Worm (Caenorhabditis elegans) whole organism, L4 larva: ENCODE results near the gene kars-1.
"Not testable (repeated sequence)": the region's sequence is repeated elsewhere in the genome, so short reads cannot be mapped to it uniquely, and the experiment has no call there.

ENCODE experiments used
- F26F4.8 ChIP-seq: fragments of 200-800 bp; sonication (Bioruptor generic); conservative IDR thresholded peaks from 2 replicates; pipeline ENCODE4 v1.3.6; 2022; ENCODE audit warnings: missing genetic modification characterization, missing compliant biosample characterization
- Y48G9A.11 ChIP-seq: fragments of 200-800 bp; sonication (Bioruptor generic); IDR thresholded peaks from 2 replicates; pipeline ENCODE4 v1.3.6; 2022; ENCODE audit warnings: missing genetic modification reagents, missing genetic modification characterization, missing compliant biosample characterization
- ceh-32 ChIP-seq: sonication (generic microtip); optimal IDR thresholded peaks from 2 replicates; lab custom pipeline; 2016; ENCODE audit warnings: mild to moderate bottlenecking, missing genetic modification characterization, missing compliant biosample characterization; ENCODE audit not compliant: poor library complexity
- cey-2 ChIP-seq: sonication (generic microtip); optimal IDR thresholded peaks from 3 replicates; lab custom pipeline; 2017; ENCODE audit warnings: missing genetic modification characterization, mild to moderate bottlenecking, missing compliant biosample characterization, antibody characterized with exemption, borderline replicate concordance; ENCODE audit not compliant: insufficient read depth
- daf-16 ChIP-seq, 3 experiments: sonication (generic microtip); optimal IDR thresholded peaks; 2 replicates each; lab custom pipeline; 2016 to 2017; ENCODE audit warnings: missing genetic modification characterization in 3 of 3, missing genetic modification reagents in 3 of 3, mild to moderate bottlenecking in 2 of 3, missing compliant biosample characterization in 2 of 3, missing biosample characterization in 1 of 3, moderate library complexity in 1 of 3
- daf-19 ChIP-seq: fragments of 200-800 bp; sonication (Bioruptor generic); conservative IDR thresholded peaks from 2 replicates; pipeline ENCODE4 v1.3.6; 2022; ENCODE audit warnings: missing genetic modification characterization, missing compliant biosample characterization
- daf-8 ChIP-seq: fragments of 200-800 bp; sonication (Bioruptor generic); IDR thresholded peaks from 2 replicates; pipeline ENCODE4 v1.3.6; 2022; ENCODE audit warnings: missing genetic modification characterization, missing compliant biosample characterization
- dmd-6 ChIP-seq: fragments of 200-800 bp; sonication (Bioruptor generic); IDR thresholded peaks from 2 replicates; pipeline ENCODE4 v1.3.6; 2022; ENCODE audit warnings: missing genetic modification reagents, missing genetic modification characterization, missing compliant biosample characterization
- dpl-1 ChIP-seq: fragments of 150-350 bp; optimal IDR thresholded peaks from 2 replicates; lab custom pipeline; 2014; ENCODE audit warnings: missing biosample characterization, missing genetic modification reagents, missing genetic modification characterization
- egl-27 ChIP-seq: sonication (generic microtip); optimal IDR thresholded peaks from 3 replicates; lab custom pipeline; 2017; ENCODE audit warnings: missing biosample characterization, missing genetic modification reagents, missing genetic modification characterization
- fos-1 ChIP-seq: fragments of 150-350 bp; optimal IDR thresholded peaks from 2 replicates; lab custom pipeline; 2014; ENCODE audit warnings: missing biosample characterization, missing genetic modification characterization
- hlh-30 ChIP-seq: sonication (generic microtip); optimal IDR thresholded peaks from 2 replicates; lab custom pipeline; 2017; ENCODE audit warnings: antibody characterized with exemption, mild to moderate bottlenecking, missing genetic modification characterization, missing compliant biosample characterization; ENCODE audit not compliant: insufficient read depth
- hmg-1.1 ChIP-seq: fragments of 200-800 bp; sonication (Bioruptor generic); IDR thresholded peaks from 2 replicates; pipeline ENCODE4 v1.3.6; 2022; ENCODE audit warnings: missing genetic modification reagents, missing genetic modification characterization, missing compliant biosample characterization
- lin-1 ChIP-seq: fragments of 200-800 bp; sonication (Bioruptor generic); IDR thresholded peaks from 2 replicates; pipeline ENCODE4 v1.3.6; 2022; ENCODE audit warnings: missing genetic modification reagents, missing genetic modification characterization, missing compliant biosample characterization
- lin-13 ChIP-seq: fragments of 150-350 bp; optimal IDR thresholded peaks from 2 replicates; lab custom pipeline; 2014; ENCODE audit warnings: missing biosample characterization, missing genetic modification reagents, missing genetic modification characterization
- lin-15B ChIP-seq: fragments of 150-350 bp; sonication (generic microtip); optimal IDR thresholded peaks from 3 replicates; lab custom pipeline; 2014; ENCODE audit warnings: missing biosample characterization, missing genetic modification characterization
- lin-38 ChIP-seq: fragments of 200-800 bp; sonication (Bioruptor generic); IDR thresholded peaks from 2 replicates; pipeline ENCODE4 v1.3.6; 2022; ENCODE audit warnings: missing genetic modification reagents, missing genetic modification characterization, missing compliant biosample characterization
- lsy-2 ChIP-seq, 2 experiments: fragments of 150-350 bp in 1 of 2; sonication (generic microtip) in 1 of 2; optimal IDR thresholded peaks; 2 replicates each; lab custom pipeline; 2014 to 2017; ENCODE audit warnings: missing biosample characterization in 2 of 2, missing genetic modification characterization in 2 of 2
- mdl-1 ChIP-seq, 2 experiments: fragments of 150-350 bp in 1 of 2; sonication (generic microtip) in 1 of 2; optimal IDR thresholded peaks; 2 replicates each; lab custom pipeline; 2014 to 2017; ENCODE audit warnings: missing biosample characterization in 2 of 2, missing genetic modification characterization in 2 of 2
- mes-2 ChIP-seq: sonication (generic microtip); optimal IDR thresholded peaks from 2 replicates; lab custom pipeline; 2016; ENCODE audit warnings: missing genotype, mild to moderate bottlenecking, missing genetic modification characterization, missing compliant biosample characterization; ENCODE audit not compliant: poor library complexity, severe bottlenecking
- mxl-3 ChIP-seq: fragments of 200-800 bp; sonication (Bioruptor generic); optimal IDR thresholded peaks from 2 replicates; lab custom pipeline; 2018; ENCODE audit warnings: mild to moderate bottlenecking, missing genetic modification characterization, missing compliant biosample characterization
- nhr-25 ChIP-seq: sonication (generic microtip); optimal IDR thresholded peaks from 2 replicates; lab custom pipeline; 2017; ENCODE audit warnings: missing genetic modification characterization, mild to moderate bottlenecking, missing compliant biosample characterization, antibody characterized with exemption, moderate library complexity, borderline replicate concordance; ENCODE audit not compliant: insufficient read depth
- nhr-28 ChIP-seq: fragments of 150-350 bp; optimal IDR thresholded peaks from 2 replicates; lab custom pipeline; 2014; ENCODE audit warnings: missing biosample characterization, missing genetic modification characterization
- nhr-42 ChIP-seq: fragments of 200-800 bp; sonication (Bioruptor generic); IDR thresholded peaks from 2 replicates; pipeline ENCODE4 v1.3.6; 2022; ENCODE audit warnings: missing genetic modification characterization, missing compliant biosample characterization
- nhr-76 ChIP-seq: fragments of 150-350 bp; optimal IDR thresholded peaks from 2 replicates; lab custom pipeline; 2014; ENCODE audit warnings: missing biosample characterization, missing genetic modification characterization
- pha-4 ChIP-seq, 2 experiments: fragments of 150-350 bp in 1 of 2; fragments of 200-800 bp in 1 of 2; sonication (Bioruptor generic) in 1 of 2; IDR thresholded peaks in 1 of 2; optimal IDR thresholded peaks in 1 of 2; 2 replicates each; pipeline versions ENCODE4 v1.3.6 to Lab custom; 2014 to 2022; ENCODE audit warnings: missing genetic modification characterization in 2 of 2, missing genetic modification reagents in 2 of 2, missing biosample characterization in 1 of 2, missing compliant biosample characterization in 1 of 2
- php-3 ChIP-seq: fragments of 200-800 bp; sonication (Bioruptor generic); IDR thresholded peaks from 2 replicates; pipeline ENCODE4 v1.3.6; 2022; ENCODE audit warnings: missing genetic modification reagents, missing genetic modification characterization, missing compliant biosample characterization
- saeg-2 ChIP-seq: fragments of 200-800 bp; sonication (Bioruptor generic); IDR thresholded peaks from 2 replicates; pipeline ENCODE4 v1.3.6; 2022; ENCODE audit warnings: missing genetic modification reagents, missing genetic modification characterization, missing compliant biosample characterization
- set-16 ChIP-seq: fragments of 200-800 bp; sonication (Bioruptor generic); IDR thresholded peaks from 2 replicates; pipeline ENCODE4 v1.3.6; 2022; ENCODE audit warnings: missing genetic modification reagents, missing genetic modification characterization, missing compliant biosample characterization
- unc-62 ChIP-seq, 3 experiments: fragments of 150-350 bp in 1 of 3; sonication (generic microtip); optimal IDR thresholded peaks in 2 of 3; peaks in 1 of 3; 1 replicate in 1 of 3; 2 replicates in 2 of 3; lab custom pipeline; 2014 to 2017; ENCODE audit warnings: missing biosample characterization in 3 of 3, missing genetic modification characterization in 3 of 3, missing genetic modification reagents in 3 of 3, missing genotype in 1 of 3
- vab-7 ChIP-seq: fragments of 200-800 bp; sonication (Bioruptor generic); IDR thresholded peaks from 2 replicates; pipeline ENCODE4 v1.3.6; 2022; ENCODE audit warnings: missing genetic modification reagents, missing genetic modification characterization, missing compliant biosample characterization
- zfp-3 ChIP-seq: fragments of 200-800 bp; sonication (Bioruptor generic); conservative IDR thresholded peaks from 2 replicates; pipeline ENCODE4 v1.3.6; 2022; ENCODE audit warnings: missing genetic modification reagents, missing genetic modification characterization, missing compliant biosample characterization

The kars-1 gene

ce11 chrII:7090085-7090484 lies 17.9 kb upstream of the kars-1 start:
- TF ChIP-seq F26F4.8 (GFP tag; lab: Robert Waterston, UW) (no peak), hlh-30 (tag; lab: Kevin White, UChicago) (peak; percentile 37)

- TF ChIP-seq unc-62 (GFP tag; optimal IDR thresholded peaks at IDR 0.05 in 1 of 2; lab: Kevin White, UChicago), result peak in 1 of 2 experiments; percentile 67
- TF ChIP-seq unc-62 (tag; optimal IDR thresholded peaks at IDR 0.05; lab: Kevin White, UChicago), result not testable (repeated sequence)
Observed at ce11 chrII:7088283-7088682, 16.1 kb upstream of the kars-1 start.

DNA sequence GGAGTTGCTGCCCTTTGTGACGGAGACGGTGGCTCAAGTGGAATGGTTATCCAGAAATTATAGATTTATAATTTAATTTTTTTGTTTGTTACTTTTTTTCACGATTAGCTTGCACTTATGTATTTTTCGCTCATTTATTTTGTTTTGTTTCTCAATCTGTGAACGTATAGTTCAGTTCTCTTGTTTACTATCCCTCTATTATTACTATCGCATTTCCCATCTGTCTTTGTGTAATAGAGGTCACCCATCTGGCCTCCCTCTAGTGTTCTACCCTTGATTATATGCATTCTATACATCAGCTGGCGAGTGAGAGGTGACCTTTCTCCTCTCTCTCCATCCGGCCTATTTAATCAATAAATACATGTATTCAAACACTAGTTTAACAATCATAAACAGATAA lies 11.8 kb upstream of the kars-1 start, which contains the start of the genes T02G5.14 and T02G5.15:
Gene T02G5.14 (plus strand): TSS at position 301 of the 400 bp plus-strand sequence.
Gene T02G5.15 (plus strand): TSS at position 301 of the 400 bp plus-strand sequence.
- peak in 1 of 2 experiments; percentile 21 for TF ChIP-seq daf-16 (GFP tag; optimal IDR thresholded peaks at IDR 0.05; lab: Kevin White, UChicago)
- TF ChIP-seq daf-16 (tag; optimal IDR thresholded peaks at IDR 0.05; lab: Kevin White, UChicago), result not testable (repeated sequence)

- TF ChIP-seq zfp-3 (GFP tag; lab: Robert Waterston, UW), result 0 out of 2 replicates have a peak, but pooled peaks have one; percentile 22
- TF ChIP-seq Y48G9A.11 (GFP tag; lab: Robert Waterston, UW), result 0 out of 2 replicates have a peak, but pooled peaks have one; percentile 24
- TF ChIP-seq saeg-2 (GFP tag; lab: Robert Waterston, UW), result 0 out of 2 replicates have a peak, but pooled peaks have one; percentile 48
- 0 out of 2 replicates have a peak, but pooled peaks have one; percentile 53 for TF ChIP-seq daf-19 (GFP tag; lab: Robert Waterston, UW)
- TF ChIP-seq lin-38, result peak; percentile 40
- TF ChIP-seq dpl-1, result no peak
- TF ChIP-seq ceh-32 (tag; lab: Kevin White, UChicago), result no peak
- peak in 1 of 2 experiments; percentile 39 for TF ChIP-seq daf-16 (GFP tag; optimal IDR thresholded peaks at IDR 0.05; lab: Kevin White, UChicago)
- no peak for TF ChIP-seq daf-16 (tag; optimal IDR thresholded peaks at IDR 0.05; lab: Kevin White, UChicago)
Observed at ce11 chrII:7075564-7076228, 3.5 kb upstream of the kars-1 start, which contains the start of gene T02G5.7. Gene T02G5.7 (plus strand): TSS chrII:7075614.

ce11 chrII:7073537-7073913 lies 1.3 kb upstream of the kars-1 start, which contains the start of gene kat-1:
Gene kat-1 (plus strand): TSS chrII:7073814.
- TF ChIP-seq pha-4 (GFP tag; IDR thresholded peaks at IDR 0.05; lab: Robert Waterston, UW) (no peak), pha-4 (tag; optimal IDR thresholded peaks at IDR 0.05; lab: Kevin White, UChicago) (no peak), egl-27 (tag; lab: Kevin White, UChicago) (no peak), ceh-32 (tag; lab: Kevin White, UChicago) (no peak), lsy-2 (tag; optimal IDR thresholded peaks at IDR 0.05; lab: Kevin White, UChicago) (no peak), set-16 (GFP tag; lab: Robert Waterston, UW) (no peak), nhr-42 (GFP tag; lab: Robert Waterston, UW) (no peak), hmg-1.1 (GFP tag; lab: Robert Waterston, UW) (no peak), nhr-25 (tag; lab: Kevin White, UChicago) (no peak)
- TF ChIP-seq, all 104 proteins: peak for 0

DNA sequence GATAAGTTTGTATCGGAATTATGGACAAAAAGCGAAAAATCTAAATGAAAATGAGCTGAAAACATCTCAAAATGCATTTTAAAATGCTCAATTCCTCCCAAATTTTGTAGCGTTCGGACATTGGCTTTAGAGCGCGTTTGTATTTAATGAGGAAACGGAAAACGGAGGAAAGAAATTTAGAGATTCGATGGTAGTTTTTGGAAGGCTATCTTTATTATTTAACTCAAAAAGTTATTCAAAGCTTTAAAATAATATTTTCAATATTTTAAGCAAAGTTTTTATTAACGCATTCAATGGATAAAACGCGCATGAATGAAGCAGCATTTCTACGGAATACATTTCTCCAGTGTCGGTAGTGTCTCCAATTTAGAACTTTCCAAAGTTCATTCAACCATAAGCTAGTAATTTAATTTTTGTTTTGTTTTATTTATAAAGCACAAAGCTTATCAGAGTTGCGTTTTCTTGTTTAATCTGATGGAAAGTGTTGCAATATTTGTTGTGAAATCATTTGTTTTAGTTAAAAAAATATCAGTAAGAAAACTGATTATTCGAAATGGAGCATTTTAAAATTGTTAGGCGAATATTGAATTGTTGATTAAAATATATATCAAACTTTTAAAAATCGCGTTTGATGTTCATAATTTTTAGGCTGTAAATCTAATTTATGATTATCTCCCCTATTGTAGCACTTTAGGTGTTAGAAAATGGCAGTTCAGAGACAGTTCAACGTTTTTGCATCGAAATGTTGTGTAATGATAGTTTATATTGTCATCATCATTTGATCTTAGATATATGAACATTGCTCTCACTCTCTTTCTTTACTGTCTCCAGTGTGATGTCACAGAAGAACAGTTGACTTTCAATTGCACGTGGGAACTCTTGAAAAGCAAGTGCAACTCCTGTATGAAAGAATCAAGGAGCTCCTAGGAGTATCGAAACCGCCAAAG lies 648 bp upstream of the kars-1 start:
- TF ChIP-seq lin-15B (tag; lab: Kevin White, UChicago) (no peak), vab-7 (GFP tag; lab: Robert Waterston, UW) (peak; percentile 32; the same call in 1 of the 2 replicates), daf-8 (GFP tag; lab: Robert Waterston, UW) (no peak), hlh-30 (tag; lab: Kevin White, UChicago) (peak; percentile 73), cey-2 (tag; lab: Kevin White, UChicago) (no peak), nhr-76 (no peak), php-3 (GFP tag; lab: Robert Waterston, UW) (peak; percentile 84), daf-16 (GFP tag; optimal IDR thresholded peaks at IDR 0.05; lab: Kevin White, UChicago) (no peak), daf-16 (tag; optimal IDR thresholded peaks at IDR 0.05; lab: Kevin White, UChicago) (peak; percentile 59), mes-2 (tag; lab: Kevin White, UChicago) (peak; percentile 77), lin-1 (GFP tag; lab: Robert Waterston, UW) (peak; percentile 68; the same call in 1 of the 2 replicates), dmd-6 (peak; percentile 91), lsy-2 (tag; optimal IDR thresholded peaks at IDR 0.05; lab: Kevin White, UChicago) (peak; percentile 21 to 81), fos-1 (no peak), mdl-1 (tag; optimal IDR thresholded peaks at IDR 0.05; lab: Kevin White, UChicago) (peak in 1 of 2 experiments; percentile 47), lin-13 (GFP tag; lab: Kevin White, UChicago) (peak; percentile 21), nhr-28 (tag; lab: Kevin White, UChicago) (peak; percentile 65), mxl-3 (peak; percentile 43)
